Worm (Caenorhabditis elegans) whole organism, L3 larva: ENCODE measurements around the gene sdf-9.

Source experiments
- ama-1 ChIP-seq: fragments of 150-350 bp; optimal IDR thresholded peaks from 2 replicates; lab custom pipeline; 2018
- ceh-28 ChIP-seq: fragments of 150-350 bp; optimal IDR thresholded peaks from 2 replicates; lab custom pipeline; 2014; ENCODE audit warnings: missing biosample characterization, missing genetic modification reagents, missing genetic modification characterization
- daf-12 ChIP-seq: fragments of 150-350 bp; optimal IDR thresholded peaks from 2 replicates; lab custom pipeline; 2014; ENCODE audit warnings: missing biosample characterization, missing genetic modification reagents, missing genetic modification characterization
- egl-27 ChIP-seq: sonication (generic microtip); optimal IDR thresholded peaks from 4 replicates; lab custom pipeline; 2017; ENCODE audit warnings: missing biosample characterization, missing genetic modification reagents, missing genetic modification characterization
- elt-2 ChIP-seq: sonication (generic microtip); optimal IDR thresholded peaks from 2 replicates; lab custom pipeline; 2016; ENCODE audit warnings: missing genetic modification reagents, mild to moderate bottlenecking, missing genetic modification characterization, missing compliant biosample characterization
- fkh-10 ChIP-seq: sonication (generic microtip); optimal IDR thresholded peaks from 2 replicates; lab custom pipeline; 2017; ENCODE audit warnings: missing biosample characterization, missing genetic modification reagents, missing genetic modification characterization
- fos-1 ChIP-seq: fragments of 150-350 bp; optimal IDR thresholded peaks from 2 replicates; lab custom pipeline; 2014; ENCODE audit warnings: missing biosample characterization, missing genetic modification characterization
- nfya-1 ChIP-seq: sonication (generic microtip); optimal IDR thresholded peaks from 2 replicates; lab custom pipeline; 2017; ENCODE audit warnings: missing genetic modification characterization, mild to moderate bottlenecking, missing compliant biosample characterization, antibody characterized with exemption, moderate library complexity; ENCODE audit not compliant: insufficient read depth
- nhr-23 ChIP-seq: fragments of 150-350 bp; optimal IDR thresholded peaks from 2 replicates; lab custom pipeline; 2014; ENCODE audit warnings: missing biosample characterization, missing genetic modification reagents, missing genetic modification characterization
- nhr-77 ChIP-seq: fragments of 150-350 bp; optimal IDR thresholded peaks from 2 replicates; lab custom pipeline; 2014; ENCODE audit warnings: missing biosample characterization, missing genetic modification characterization
- pqm-1 ChIP-seq: fragments of 150-350 bp; optimal IDR thresholded peaks from 2 replicates; lab custom pipeline; 2017; ENCODE audit warnings: missing biosample characterization, missing genetic modification characterization, inconsistent platforms
- unc-62 ChIP-seq: fragments of 150-350 bp; sonication (generic microtip); optimal IDR thresholded peaks from 4 replicates; lab custom pipeline; 2014; ENCODE audit warnings: missing biosample characterization, missing genetic modification reagents, missing genetic modification characterization
- ztf-11 ChIP-seq: fragments of 150-350 bp; optimal IDR thresholded peaks from 2 replicates; lab custom pipeline; 2014; ENCODE audit warnings: missing biosample characterization, missing genetic modification characterization

DNA sequence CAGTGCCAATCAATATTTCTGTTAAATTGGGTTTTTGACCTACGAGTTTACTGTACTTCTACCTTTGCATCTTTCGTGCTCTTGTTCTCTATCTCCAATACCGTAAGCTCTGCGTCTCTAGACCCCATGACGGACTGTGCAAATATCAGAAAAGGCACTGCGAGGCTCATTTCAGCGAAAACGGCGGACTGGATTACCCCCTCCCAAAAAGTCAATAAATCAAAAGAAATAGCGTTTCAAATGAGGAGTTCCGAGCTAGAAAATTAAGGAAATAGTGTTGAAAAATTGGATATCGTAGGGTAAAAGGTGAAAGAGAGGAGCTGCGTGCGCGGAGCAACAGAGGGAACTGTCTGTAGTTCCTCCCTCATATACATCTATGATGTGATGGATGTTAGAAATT lies 36.3 kb upstream of the sdf-9 start:
- TF ChIP-seq pqm-1 (no peak), fkh-10 (GFP tag; lab: Kevin White, UChicago) (no peak), unc-62 (GFP tag; lab: Kevin White, UChicago) (no peak), nhr-23 (no peak), ceh-28 (tag; lab: Kevin White, UChicago) (no peak), nfya-1 (tag; lab: Kevin White, UChicago) (no peak), elt-2 (no peak), egl-27 (tag; lab: Kevin White, UChicago) (no peak), nhr-77 (tag; lab: Kevin White, UChicago) (no peak), ztf-11 (tag; lab: Kevin White, UChicago) (no peak), ama-1 (no peak), fos-1 (tag; lab: Kevin White, UChicago) (no peak), daf-12 (tag; lab: Kevin White, UChicago) (no peak)
